Worm (Caenorhabditis elegans) whole organism, L4 larva: ENCODE data around the gene F44B9.5.
A peak's percentile ranks its signal among the peaks of the same experiment; 100 is the strongest.

Source experiments
- D1046.2 ChIP-seq: fragments of 200-800 bp; sonication (Bioruptor generic); IDR thresholded peaks from 2 replicates; pipeline ENCODE4 v1.3.6; 2022; ENCODE audit warnings: missing genetic modification characterization, missing compliant biosample characterization
- F49E8.2 ChIP-seq: sonication (generic microtip); optimal IDR thresholded peaks from 2 replicates; lab custom pipeline; 2016; ENCODE audit warnings: missing compliant biosample characterization, mild to moderate bottlenecking, missing genetic modification characterization, borderline replicate concordance
- R02D3.7 ChIP-seq: fragments of 150-350 bp; sonication (generic microtip); optimal IDR thresholded peaks from 3 replicates; lab custom pipeline; 2014; ENCODE audit warnings: missing biosample characterization, missing genetic modification characterization
- T20F7.1 ChIP-seq: fragments of 200-800 bp; sonication (Bioruptor generic); optimal IDR thresholded peaks from 2 replicates; lab custom pipeline; 2018; ENCODE audit warnings: mild to moderate bottlenecking, missing genetic modification characterization, missing compliant biosample characterization
- Y5F2A.4 ChIP-seq: fragments of 200-800 bp; sonication (Bioruptor generic); optimal IDR thresholded peaks from 2 replicates; lab custom pipeline; 2018; ENCODE audit warnings: mild to moderate bottlenecking, missing genetic modification characterization, missing compliant biosample characterization
- aha-1 ChIP-seq: fragments of 150-350 bp; peaks from one replicate; lab custom pipeline; 2014; ENCODE audit warnings: missing biosample characterization, missing genetic modification characterization
- ama-1 ChIP-seq: fragments of 150-350 bp; optimal IDR thresholded peaks from 2 replicates; lab custom pipeline; 2014; ENCODE audit warnings: inconsistent platforms, mixed read lengths
- attf-4 ChIP-seq: sonication (generic microtip); optimal IDR thresholded peaks from 3 replicates; lab custom pipeline; 2017; ENCODE audit warnings: missing biosample characterization, missing genetic modification characterization
- ceh-32 ChIP-seq: sonication (generic microtip); optimal IDR thresholded peaks from 2 replicates; lab custom pipeline; 2016; ENCODE audit warnings: mild to moderate bottlenecking, missing genetic modification characterization, missing compliant biosample characterization; ENCODE audit not compliant: poor library complexity
- ceh-82 ChIP-seq: sonication (generic microtip); optimal IDR thresholded peaks from 2 replicates; lab custom pipeline; 2017; ENCODE audit warnings: missing biosample characterization, missing genetic modification characterization
- ces-1 ChIP-seq: fragments of 150-350 bp; sonication (generic microtip); optimal IDR thresholded peaks from 4 replicates; lab custom pipeline; 2014; ENCODE audit warnings: missing biosample characterization, missing genetic modification reagents, missing genetic modification characterization
- cey-2 ChIP-seq: sonication (generic microtip); optimal IDR thresholded peaks from 3 replicates; lab custom pipeline; 2017; ENCODE audit warnings: missing genetic modification characterization, mild to moderate bottlenecking, missing compliant biosample characterization, antibody characterized with exemption, borderline replicate concordance; ENCODE audit not compliant: insufficient read depth
- daf-19 ChIP-seq: fragments of 200-800 bp; sonication (Bioruptor generic); conservative IDR thresholded peaks from 2 replicates; pipeline ENCODE4 v1.3.6; 2022; ENCODE audit warnings: missing genetic modification characterization, missing compliant biosample characterization
- daf-8 ChIP-seq: fragments of 200-800 bp; sonication (Bioruptor generic); IDR thresholded peaks from 2 replicates; pipeline ENCODE4 v1.3.6; 2022; ENCODE audit warnings: missing genetic modification characterization, missing compliant biosample characterization
- dmd-8 ChIP-seq: fragments of 200-800 bp; sonication (Bioruptor generic); IDR thresholded peaks from 2 replicates; pipeline ENCODE4 v1.3.6; 2022; ENCODE audit warnings: missing genetic modification characterization, missing compliant biosample characterization
- dve-1 ChIP-seq: sonication (generic microtip); optimal IDR thresholded peaks from 2 replicates; lab custom pipeline; 2017; ENCODE audit warnings: antibody characterized with exemption, mild to moderate bottlenecking, missing genetic modification characterization, missing compliant biosample characterization; ENCODE audit not compliant: insufficient read depth
- fos-1 ChIP-seq: fragments of 150-350 bp; optimal IDR thresholded peaks from 2 replicates; lab custom pipeline; 2014; ENCODE audit warnings: missing biosample characterization, missing genetic modification characterization
- hif-1 ChIP-seq, 2 experiments: sonication (generic microtip); optimal IDR thresholded peaks; 2 replicates each; lab custom pipeline; 2016 to 2017; ENCODE audit warnings: missing compliant biosample characterization in 2 of 2, missing genetic modification characterization in 2 of 2, missing genetic modification reagents in 2 of 2, missing genotype in 2 of 2, mild to moderate bottlenecking in 1 of 2
- hlh-11 ChIP-seq: fragments of 200-800 bp; sonication (Bioruptor generic); optimal IDR thresholded peaks from 2 replicates; lab custom pipeline; 2018; ENCODE audit warnings: mild to moderate bottlenecking, missing genetic modification characterization, missing compliant biosample characterization
- mdl-1 ChIP-seq, 2 experiments: fragments of 150-350 bp in 1 of 2; sonication (generic microtip) in 1 of 2; optimal IDR thresholded peaks; 2 replicates each; lab custom pipeline; 2014 to 2017; ENCODE audit warnings: missing biosample characterization in 2 of 2, missing genetic modification characterization in 2 of 2
- mes-2 ChIP-seq: sonication (generic microtip); optimal IDR thresholded peaks from 2 replicates; lab custom pipeline; 2016; ENCODE audit warnings: missing genotype, mild to moderate bottlenecking, missing genetic modification characterization, missing compliant biosample characterization; ENCODE audit not compliant: poor library complexity, severe bottlenecking
- mxl-2 ChIP-seq: fragments of 200-800 bp; sonication (Bioruptor generic); conservative IDR thresholded peaks from 2 replicates; pipeline ENCODE4 v1.3.6; 2022; ENCODE audit warnings: missing genetic modification reagents, missing genetic modification characterization, missing compliant biosample characterization
- mxl-3 ChIP-seq: fragments of 200-800 bp; sonication (Bioruptor generic); optimal IDR thresholded peaks from 2 replicates; lab custom pipeline; 2018; ENCODE audit warnings: mild to moderate bottlenecking, missing genetic modification characterization, missing compliant biosample characterization
- nhr-102 ChIP-seq: sonication (generic microtip); optimal IDR thresholded peaks from 2 replicates; lab custom pipeline; 2016; ENCODE audit warnings: mild to moderate bottlenecking, missing genetic modification characterization, moderate library complexity, missing compliant biosample characterization
- nhr-25 ChIP-seq: sonication (generic microtip); optimal IDR thresholded peaks from 2 replicates; lab custom pipeline; 2017; ENCODE audit warnings: missing genetic modification characterization, mild to moderate bottlenecking, missing compliant biosample characterization, antibody characterized with exemption, moderate library complexity, borderline replicate concordance; ENCODE audit not compliant: insufficient read depth
- nhr-28 ChIP-seq: fragments of 150-350 bp; optimal IDR thresholded peaks from 2 replicates; lab custom pipeline; 2014; ENCODE audit warnings: missing biosample characterization, missing genetic modification characterization
- nhr-76 ChIP-seq: fragments of 150-350 bp; optimal IDR thresholded peaks from 2 replicates; lab custom pipeline; 2014; ENCODE audit warnings: missing biosample characterization, missing genetic modification characterization
- php-3 ChIP-seq: fragments of 200-800 bp; sonication (Bioruptor generic); IDR thresholded peaks from 2 replicates; pipeline ENCODE4 v1.3.6; 2022; ENCODE audit warnings: missing genetic modification reagents, missing genetic modification characterization, missing compliant biosample characterization
- pqm-1 ChIP-seq: sonication (generic microtip); optimal IDR thresholded peaks from 2 replicates; lab custom pipeline; 2017; ENCODE audit warnings: missing biosample characterization, missing genetic modification characterization
- rbr-2 ChIP-seq: sonication (generic microtip); optimal IDR thresholded peaks from 2 replicates; lab custom pipeline; 2016; ENCODE audit warnings: missing genotype, missing genetic modification characterization, missing compliant biosample characterization
- set-16 ChIP-seq: fragments of 200-800 bp; sonication (Bioruptor generic); IDR thresholded peaks from 2 replicates; pipeline ENCODE4 v1.3.6; 2022; ENCODE audit warnings: missing genetic modification reagents, missing genetic modification characterization, missing compliant biosample characterization
- snpc-4 ChIP-seq: fragments of 150-350 bp; optimal IDR thresholded peaks from 2 replicates; lab custom pipeline; 2014; ENCODE audit warnings: missing biosample characterization, missing genetic modification characterization
- spr-1 ChIP-seq: sonication (generic microtip); optimal IDR thresholded peaks from 2 replicates; lab custom pipeline; 2016; ENCODE audit warnings: mild to moderate bottlenecking, missing genetic modification characterization, missing compliant biosample characterization
- tag-97 ChIP-seq: fragments of 200-800 bp; sonication (Bioruptor generic); IDR thresholded peaks from 2 replicates; pipeline ENCODE4 v1.3.6; 2022; ENCODE audit warnings: missing genetic modification characterization, missing compliant biosample characterization
- tra-1 ChIP-seq: fragments of 200-800 bp; sonication (Bioruptor generic); IDR thresholded peaks from 2 replicates; pipeline ENCODE4 v1.3.6; 2022; ENCODE audit warnings: missing genetic modification reagents, missing genetic modification characterization, missing compliant biosample characterization
- unc-39 ChIP-seq: sonication (generic microtip); optimal IDR thresholded peaks from 2 replicates; lab custom pipeline; 2017; ENCODE audit warnings: missing biosample characterization, missing genetic modification characterization
- unc-62 ChIP-seq, 3 experiments: fragments of 150-350 bp in 1 of 3; sonication (generic microtip); optimal IDR thresholded peaks in 2 of 3; peaks in 1 of 3; 1 replicate in 1 of 3; 2 replicates in 2 of 3; lab custom pipeline; 2014 to 2017; ENCODE audit warnings: missing biosample characterization in 3 of 3, missing genetic modification characterization in 3 of 3, missing genetic modification reagents in 3 of 3, missing genotype in 1 of 3
- ztf-11 ChIP-seq: fragments of 150-350 bp; optimal IDR thresholded peaks from 2 replicates; lab custom pipeline; 2014; ENCODE audit warnings: missing biosample characterization, missing genetic modification characterization
- ztf-7 ChIP-seq: fragments of 150-350 bp; optimal IDR thresholded peaks from 2 replicates; lab custom pipeline; 2014; ENCODE audit warnings: missing biosample characterization, missing genetic modification characterization

F44B9.5 gene

ce11 chrIII:8016438-8016837 lies at the start of gene F44B9.5:
F44B9.5 (minus strand) TSS chrIII:8016538.
- TF ChIP-seq aha-1 (tag; lab: Kevin White, UChicago) (peak; percentile 42), dve-1 (no peak)
- TF ChIP-seq, all 104 proteins: peak for 1

ce11 chrIII:8065101-8065500 lies 48.8 kb upstream of the F44B9.5 start:
- TF ChIP-seq mdl-1 (tag; optimal IDR thresholded peaks at IDR 0.05; lab: Kevin White, UChicago) (no peak), hif-1 (tag; optimal IDR thresholded peaks at IDR 0.05; lab: Kevin White, UChicago) (no peak), fos-1 (tag; lab: Kevin White, UChicago) (no peak), spr-1 (tag; lab: Kevin White, UChicago) (no peak), ces-1 (no peak), tag-97 (GFP tag; lab: Robert Waterston, UW) (no peak), ama-1 (lab: Kevin White, UChicago) (no peak), ceh-32 (tag; lab: Kevin White, UChicago) (no peak), ztf-11 (tag; lab: Kevin White, UChicago) (no peak)
- TF ChIP-seq, all 104 proteins: peak for 0

- TF ChIP-seq unc-62 (GFP tag; optimal IDR thresholded peaks at IDR 0.05 in 1 of 2; lab: Kevin White, UChicago) (peak in 1 of 2 experiments; percentile 95), unc-62 (tag; optimal IDR thresholded peaks at IDR 0.05; lab: Kevin White, UChicago) (no peak), nhr-76 (tag; lab: Kevin White, UChicago) (no peak), set-16 (GFP tag; lab: Robert Waterston, UW) (no peak)
- TF ChIP-seq, all 104 proteins: peak for 1
These were observed 47.3 kb upstream of the F44B9.5 start for ce11 chrIII:8063659-8064058.

- TF ChIP-seq cey-2: no peak
- TF ChIP-seq unc-62 (GFP tag; optimal IDR thresholded peaks at IDR 0.05 in 1 of 2; lab: Kevin White, UChicago): peak in 1 of 2 experiments; percentile 96
- no peak for TF ChIP-seq unc-62 (tag; optimal IDR thresholded peaks at IDR 0.05; lab: Kevin White, UChicago)
These were observed 44.8 kb upstream of the F44B9.5 start for ce11 chrIII:8061114-8061513.

- no peak for TF ChIP-seq R02D3.7 (tag; lab: Kevin White, UChicago)
- TF ChIP-seq rbr-2 (tag; lab: Kevin White, UChicago): no peak
- TF ChIP-seq T20F7.1 (GFP tag; lab: Kevin White, UChicago): no peak
- TF ChIP-seq Y5F2A.4 (GFP tag; lab: Kevin White, UChicago): no peak
- no peak for TF ChIP-seq php-3 (GFP tag; lab: Robert Waterston, UW)
- TF ChIP-seq ztf-7 (tag; lab: Kevin White, UChicago): no peak
- TF ChIP-seq nhr-102 (tag; lab: Kevin White, UChicago): no peak
- no peak for TF ChIP-seq fos-1 (tag; lab: Kevin White, UChicago)
- TF ChIP-seq daf-19 (GFP tag; lab: Robert Waterston, UW): no peak
- TF ChIP-seq D1046.2 (GFP tag; lab: Robert Waterston, UW): no peak
- TF ChIP-seq pqm-1 (tag; lab: Kevin White, UChicago): no peak
- no peak for TF ChIP-seq hlh-11 (tag; lab: Kevin White, UChicago)
- no peak for TF ChIP-seq hif-1 (tag; optimal IDR thresholded peaks at IDR 0.05; lab: Kevin White, UChicago)
- no peak for TF ChIP-seq mxl-2 (GFP tag; lab: Robert Waterston, UW)
- TF ChIP-seq daf-8 (GFP tag; lab: Robert Waterston, UW): no peak
- TF ChIP-seq attf-4 (tag; lab: Kevin White, UChicago): no peak
- no peak for TF ChIP-seq tag-97 (GFP tag; lab: Robert Waterston, UW)
These were observed 35.5 kb upstream of the F44B9.5 start for ce11 chrIII:8051838-8052237.

- TF ChIP-seq F49E8.2 (tag; lab: Kevin White, UChicago) (no peak), mxl-3 (GFP tag; lab: Kevin White, UChicago) (no peak), pqm-1 (tag; lab: Kevin White, UChicago) (peak; percentile 91), snpc-4 (tag; lab: Kevin White, UChicago) (no peak), tra-1 (GFP tag; lab: Robert Waterston, UW) (no peak), nhr-28 (tag; lab: Kevin White, UChicago) (peak; percentile 76), dmd-8 (GFP tag; lab: Robert Waterston, UW) (no peak), nhr-25 (tag; lab: Kevin White, UChicago) (no peak), mes-2 (tag; lab: Kevin White, UChicago) (no peak), ceh-82 (tag; lab: Kevin White, UChicago) (no peak), T20F7.1 (GFP tag; lab: Kevin White, UChicago) (peak; percentile 36), aha-1 (tag; lab: Kevin White, UChicago) (peak; percentile 1), tag-97 (GFP tag; lab: Robert Waterston, UW) (no peak), unc-39 (tag; lab: Kevin White, UChicago) (no peak)
These were observed 34.6 kb upstream of the F44B9.5 start, which contains the start of gene K12H4.7 for ce11 chrIII:8050944-8051343. K12H4.7 (minus strand) TSS chrIII:8051081.
